Worm (Caenorhabditis elegans) whole organism, L4 larva: ENCODE measurements around the gene aff-1.

ENCODE experiments used
- F26F4.8 ChIP-seq: fragments of 200-800 bp; sonication (Bioruptor generic); conservative IDR thresholded peaks from 2 replicates; pipeline ENCODE4 v1.3.6; 2022; ENCODE audit warnings: missing genetic modification characterization, missing compliant biosample characterization
- F44E2.7 ChIP-seq: fragments of 200-800 bp; sonication (Bioruptor generic); IDR thresholded peaks from 2 replicates; pipeline ENCODE4 v2.1.2; 2022; ENCODE audit warnings: missing genetic modification characterization, missing compliant biosample characterization
- ama-1 ChIP-seq: fragments of 150-350 bp; optimal IDR thresholded peaks from 2 replicates; lab custom pipeline; 2014; ENCODE audit warnings: inconsistent platforms, mixed read lengths
- jun-1 ChIP-seq: fragments of 150-350 bp; optimal IDR thresholded peaks from 2 replicates; lab custom pipeline; 2014; ENCODE audit warnings: missing biosample characterization, missing genetic modification reagents, missing genetic modification characterization
- mep-1 ChIP-seq: fragments of 150-350 bp; sonication (generic microtip); optimal IDR thresholded peaks from 3 replicates; lab custom pipeline; 2014; ENCODE audit warnings: missing biosample characterization, missing genetic modification characterization
- nhr-237 ChIP-seq: sonication (generic microtip); optimal IDR thresholded peaks from 2 replicates; lab custom pipeline; 2017; ENCODE audit warnings: missing biosample characterization, missing genetic modification characterization
- nhr-77 ChIP-seq: fragments of 150-350 bp; optimal IDR thresholded peaks from 2 replicates; lab custom pipeline; 2014; ENCODE audit warnings: missing biosample characterization, missing genetic modification characterization
- pha-4 ChIP-seq, 2 experiments: fragments of 150-350 bp in 1 of 2; fragments of 200-800 bp in 1 of 2; sonication (Bioruptor generic) in 1 of 2; IDR thresholded peaks in 1 of 2; optimal IDR thresholded peaks in 1 of 2; 2 replicates each; pipeline versions ENCODE4 v1.3.6 to Lab custom; 2014 to 2022; ENCODE audit warnings: missing genetic modification characterization in 2 of 2, missing genetic modification reagents in 2 of 2, missing biosample characterization in 1 of 2, missing compliant biosample characterization in 1 of 2
- set-16 ChIP-seq: fragments of 200-800 bp; sonication (Bioruptor generic); IDR thresholded peaks from 2 replicates; pipeline ENCODE4 v1.3.6; 2022; ENCODE audit warnings: missing genetic modification reagents, missing genetic modification characterization, missing compliant biosample characterization
- skn-1 ChIP-seq: fragments of 150-350 bp; optimal IDR thresholded peaks from 2 replicates; lab custom pipeline; 2014; ENCODE audit warnings: missing biosample characterization, missing genetic modification characterization
- zag-1 ChIP-seq: fragments of 150-350 bp; optimal IDR thresholded peaks from 2 replicates; lab custom pipeline; 2014; ENCODE audit warnings: missing biosample characterization, missing genetic modification characterization

- TF ChIP-seq mep-1 (tag; lab: Kevin White, UChicago) (peak; percentile 90), jun-1 (tag; lab: Kevin White, UChicago) (no peak), set-16 (GFP tag; lab: Robert Waterston, UW) (no peak), nhr-77 (peak; percentile 80), skn-1 (no peak), ama-1 (lab: Kevin White, UChicago) (peak; percentile 12), F44E2.7 (GFP tag; lab: Robert Waterston, UW) (no peak), pha-4 (GFP tag; IDR thresholded peaks at IDR 0.05; lab: Robert Waterston, UW) (no peak), pha-4 (tag; optimal IDR thresholded peaks at IDR 0.05; lab: Kevin White, UChicago) (no peak), zag-1 (tag; lab: Kevin White, UChicago) (no peak), F26F4.8 (GFP tag; lab: Robert Waterston, UW) (no peak), nhr-237 (tag; lab: Kevin White, UChicago) (no peak)
These were observed 24.7 kb upstream of the aff-1 start for ce11 chrII:6888211-6888610.
